Fruit fly (Drosophila melanogaster) ovary, adult (tissue): ENCODE data around the gene CG17187.
A peak's percentile ranks its signal among the peaks of the same experiment; 100 is the strongest.

Experiments used
- CG17801 ChIP-seq: fragments of 200-800 bp; optimal IDR thresholded peaks from 2 replicates; lab custom pipeline; 2019; ENCODE audit warnings: missing biosample characterization, mild to moderate bottlenecking, missing genetic modification characterization, moderate library complexity; ENCODE audit not compliant: partially characterized antibody

CG17187 gene

dm6 chr3R:11208766-11209331 lies 22.8 kb downstream of the CG17187 start:
- peak; percentile 1 for TF ChIP-seq CG17801 (GFP tag; lab: Kevin White, UChicago)

- TF ChIP-seq CG17801 (GFP tag; lab: Kevin White, UChicago), result no peak
Observed at dm6 chr3R:11200885-11201421, 30.7 kb downstream of the CG17187 start.

- no peak for TF ChIP-seq CG17801 (GFP tag; lab: Kevin White, UChicago)
Observed at dm6 chr3R:11200042-11200884, 31.4 kb downstream of the CG17187 start.

DNA sequence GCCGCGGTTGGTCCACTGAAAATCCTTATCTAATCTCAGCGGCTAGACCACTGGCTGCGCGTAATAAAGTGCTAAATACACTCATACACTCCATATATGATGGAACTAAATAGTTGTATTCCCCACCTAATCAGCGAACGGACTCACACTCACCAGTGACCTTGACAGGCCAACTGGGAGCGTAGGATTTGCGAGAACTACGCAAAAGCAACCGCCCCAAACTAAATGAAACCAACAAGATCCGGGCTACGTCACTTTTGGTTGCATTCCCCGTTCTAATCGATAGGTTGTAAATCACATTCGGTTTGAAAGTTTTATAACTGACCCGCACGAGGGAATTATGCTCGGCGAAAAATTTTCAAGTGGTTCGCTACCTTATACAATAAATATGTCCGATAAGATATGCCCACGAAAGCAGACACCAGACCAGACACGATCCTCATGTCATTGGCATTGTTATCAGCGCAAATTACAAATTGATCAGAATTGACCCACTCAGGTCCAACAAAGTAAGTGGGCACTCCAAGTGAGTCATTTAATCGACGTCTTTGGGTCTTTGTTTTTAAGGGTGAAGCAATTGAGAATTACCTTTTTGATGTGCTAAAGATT lies 32.3 kb downstream of the CG17187 start:
- no peak for TF ChIP-seq CG17801 (GFP tag; lab: Kevin White, UChicago)

DNA sequence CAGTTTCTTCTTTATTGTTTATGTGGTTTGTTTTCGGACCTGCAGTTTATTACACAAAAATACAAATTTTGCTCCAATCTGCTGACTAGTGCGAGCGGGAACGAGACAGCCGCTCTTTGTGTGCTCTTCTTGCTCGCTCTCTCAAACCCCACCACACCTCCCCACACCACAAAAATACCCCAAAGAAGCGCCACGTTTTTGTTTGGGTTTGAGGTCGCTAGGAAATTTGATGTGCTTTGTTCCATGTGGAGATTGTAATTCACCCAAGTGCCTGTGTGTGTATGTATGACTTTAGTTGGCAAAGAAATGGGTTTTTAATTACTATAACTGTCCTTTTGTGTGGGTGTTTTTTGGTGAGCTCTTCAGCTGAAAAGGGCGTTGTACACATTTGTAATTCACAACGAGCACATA lies 33.6 kb downstream of the CG17187 start:
- TF ChIP-seq CG17801 (GFP tag; lab: Kevin White, UChicago), result peak; percentile 37

- TF ChIP-seq CG17801 (GFP tag; lab: Kevin White, UChicago), result no peak
Observed at dm6 chr3R:11197389-11197716, 34.3 kb downstream of the CG17187 start, which contains the start of gene cu. Gene cu, plus strand, starts transcription at chr3R:11197592.

- peak; percentile 83 for TF ChIP-seq CG17801 (GFP tag; lab: Kevin White, UChicago)
Observed at dm6 chr3R:11196648-11197388, 34.9 kb downstream of the CG17187 start.

dm6 chr3R:11195792-11196191 lies 35.9 kb downstream of the CG17187 start, which contains the start of gene CG18577:
Gene CG18577, plus strand, starts transcription at chr3R:11196092.
- TF ChIP-seq CG17801 (GFP tag; lab: Kevin White, UChicago), result no peak
